Worm (Caenorhabditis elegans): ENCODE data around the gene F17C11.4.

Gene F17C11.4

DNA sequence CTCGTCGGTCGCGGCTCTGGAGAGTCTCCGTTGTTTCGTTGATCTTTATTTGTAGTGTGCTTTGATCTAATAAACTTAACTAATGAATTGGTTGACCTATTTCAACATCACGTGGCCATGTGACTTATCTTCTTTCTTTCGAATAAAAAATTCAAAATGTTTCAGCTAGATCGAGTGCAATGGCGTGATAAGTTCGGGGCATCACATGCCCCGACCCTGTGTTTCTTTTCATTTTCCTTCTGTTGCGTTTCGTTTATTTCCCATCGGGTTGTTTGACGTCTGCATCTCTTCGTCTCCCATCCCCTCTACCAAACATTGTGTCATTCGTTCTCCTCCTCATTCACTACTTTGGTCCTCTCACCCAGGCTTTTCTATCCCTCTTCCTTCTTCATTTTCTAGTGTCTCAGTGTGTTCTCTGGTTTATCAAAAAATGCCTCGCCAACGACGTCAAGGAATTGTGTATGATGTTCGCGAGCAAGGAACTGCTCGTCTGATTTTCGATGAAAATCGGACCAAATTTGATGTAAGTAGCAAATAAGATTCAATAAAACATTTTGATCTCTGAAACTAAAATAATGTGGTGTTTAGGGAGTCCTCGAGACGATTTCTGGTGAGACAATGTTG is at the start of gene F17C11.4:
Gene F17C11.4 (plus strand): TSS at position 206 of the 624 bp plus-strand sequence.
- TF ChIP-seq W03F9.2 (tag; optimal IDR thresholded peaks at IDR 0.05), result peak; percentile 62
- no peak for TF ChIP-seq dao-5 (tag; optimal IDR thresholded peaks at IDR 0.05)

DNA sequence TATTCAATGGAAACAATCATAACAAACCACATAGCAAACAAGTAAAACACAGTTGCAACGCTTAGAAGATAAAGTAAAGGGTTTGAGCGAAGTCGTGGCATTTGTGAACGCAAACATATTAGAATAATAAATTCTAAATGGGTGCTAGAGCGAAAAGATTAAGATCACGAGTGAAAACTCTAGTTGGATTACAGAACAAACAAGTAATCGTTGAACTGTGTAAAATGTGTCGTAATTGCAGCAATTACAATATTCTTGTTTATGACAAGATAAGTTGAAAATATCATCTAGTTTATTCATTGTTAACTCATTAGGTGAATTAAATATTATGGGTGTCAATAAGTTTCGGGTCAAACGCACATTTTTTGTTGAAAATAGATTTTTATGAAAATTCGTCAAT is 49.0 kb upstream of the F17C11.4 start, which contains the start of gene F32D8.8:
Gene F32D8.8 (minus strand): TSS at position 101 of the 400 bp plus-strand sequence.
- no peak for TF ChIP-seq dao-5 (tag; optimal IDR thresholded peaks at IDR 0.05)
- TF ChIP-seq W03F9.2 (tag; optimal IDR thresholded peaks at IDR 0.05), result no peak
- no peak for TF ChIP-seq him-1 (tag; optimal IDR thresholded peaks at IDR 0.05)

DNA sequence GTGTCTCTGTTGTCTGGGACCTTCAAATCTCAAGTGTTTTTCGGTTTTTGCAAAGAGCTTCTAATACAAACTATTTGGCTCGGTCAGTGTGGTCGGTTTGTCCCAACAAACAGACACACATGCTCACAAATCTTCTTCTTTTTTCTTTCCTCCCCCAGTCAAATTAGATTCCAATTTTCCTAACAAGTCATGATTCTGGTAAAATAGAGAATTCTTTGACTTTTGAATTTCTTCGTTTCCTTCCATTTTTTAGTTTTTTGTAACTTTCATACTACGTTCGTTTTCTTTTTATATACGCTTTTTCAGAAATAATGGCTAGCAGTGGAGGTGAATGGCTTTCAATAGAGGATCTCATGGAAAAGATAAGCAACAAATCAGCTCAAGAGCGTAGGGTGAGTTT is 47.9 kb upstream of the F17C11.4 start, which contains the start of gene F32D8.15:
Gene F32D8.15 (plus strand): TSS at position 301 of the 400 bp plus-strand sequence.
- TF ChIP-seq him-1 (tag; optimal IDR thresholded peaks at IDR 0.05) (no peak), dao-5 (tag; optimal IDR thresholded peaks at IDR 0.05) (no peak), W03F9.2 (tag; optimal IDR thresholded peaks at IDR 0.05) (no peak)

DNA sequence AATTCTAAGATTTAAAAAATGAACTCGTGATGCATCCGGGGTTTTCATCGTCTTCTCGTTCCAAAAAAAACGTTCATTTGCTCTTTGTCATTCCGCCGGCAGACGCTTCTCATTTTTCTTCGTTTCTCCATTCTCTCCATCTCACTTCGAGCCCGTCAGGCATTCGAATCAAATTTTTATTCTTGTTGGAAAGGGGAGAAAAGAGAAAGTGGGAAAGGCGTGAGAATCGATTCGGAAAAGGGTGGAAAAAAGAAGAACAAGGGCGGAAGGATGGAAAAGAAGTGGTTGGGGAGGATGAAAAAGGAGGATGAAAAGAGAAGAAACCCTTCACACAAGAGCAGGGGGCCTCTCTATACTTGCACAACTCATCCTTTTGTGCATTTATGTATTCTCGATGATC is 46.9 kb upstream of the F17C11.4 start:
- TF ChIP-seq dao-5 (tag; optimal IDR thresholded peaks at IDR 0.05), result no peak
- no peak for TF ChIP-seq W03F9.2 (tag; optimal IDR thresholded peaks at IDR 0.05)
- no peak for TF ChIP-seq him-1 (tag; optimal IDR thresholded peaks at IDR 0.05)

DNA sequence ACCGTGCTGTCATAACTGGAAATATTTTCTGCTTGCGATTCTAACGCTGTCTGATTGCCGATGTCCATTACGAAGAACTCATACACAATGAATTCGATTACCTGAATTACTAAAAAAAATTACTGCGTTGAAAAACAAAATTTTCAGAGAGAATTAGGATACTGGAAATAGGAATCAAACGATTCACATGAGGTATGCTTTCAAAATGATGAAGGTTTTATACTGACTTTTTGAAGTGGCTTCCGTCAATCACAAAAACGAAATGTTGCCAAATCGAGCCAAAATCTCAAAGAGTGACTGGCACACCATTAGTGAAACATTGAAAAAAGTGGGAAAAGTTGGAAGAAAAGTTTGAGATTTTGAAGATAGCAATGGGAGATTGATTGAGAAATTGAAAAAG is 42.6 kb upstream of the F17C11.4 start, which contains the start of gene zzz-1:
Gene zzz-1 (minus strand): TSS at position 101 of the 400 bp plus-strand sequence.
- no peak for TF ChIP-seq dao-5 (tag; optimal IDR thresholded peaks at IDR 0.05)
- TF ChIP-seq W03F9.2 (tag; optimal IDR thresholded peaks at IDR 0.05), result no peak
- TF ChIP-seq him-1 (tag; optimal IDR thresholded peaks at IDR 0.05), result no peak

DNA sequence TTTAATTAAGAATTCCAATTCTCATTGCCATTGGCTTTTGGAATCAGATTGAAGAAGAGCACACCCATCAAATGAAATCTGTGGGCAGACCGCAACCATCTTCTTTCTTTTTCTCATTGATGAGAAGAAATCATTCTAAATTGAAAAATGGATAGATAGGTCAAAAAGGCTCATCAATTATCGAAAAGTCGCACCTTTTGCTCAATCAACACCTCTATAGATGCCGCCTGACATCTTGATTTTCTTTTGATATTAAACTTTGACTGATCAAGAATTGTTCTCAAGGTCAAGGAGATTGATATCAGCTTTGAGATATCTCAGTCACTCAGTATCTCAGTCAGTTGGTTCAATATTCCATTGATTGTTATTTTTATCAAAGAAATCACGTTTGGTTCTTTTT is 41.7 kb upstream of the F17C11.4 start:
- TF ChIP-seq W03F9.2 (tag; optimal IDR thresholded peaks at IDR 0.05) (no peak), dao-5 (tag; optimal IDR thresholded peaks at IDR 0.05) (no peak), him-1 (tag; optimal IDR thresholded peaks at IDR 0.05) (no peak)

DNA sequence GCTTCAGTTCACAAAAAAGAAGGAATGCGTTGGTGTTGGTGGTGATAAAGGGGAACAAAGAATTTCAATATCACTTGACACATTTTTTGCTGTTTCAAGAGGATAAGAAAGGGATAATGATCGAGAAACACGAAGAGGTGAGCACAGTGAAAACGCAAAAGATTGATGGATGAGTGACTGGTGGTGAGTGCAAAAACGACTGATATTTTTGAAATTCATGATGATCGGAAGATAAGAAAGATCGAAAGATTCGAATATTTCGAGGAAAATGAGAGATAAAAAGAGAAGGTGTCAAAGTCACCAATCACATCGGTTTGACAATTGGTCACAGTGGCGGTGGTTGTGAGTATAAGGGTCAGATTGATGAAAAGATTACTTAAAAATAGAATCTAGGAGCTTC is 35.7 kb upstream of the F17C11.4 start:
- no peak for TF ChIP-seq him-1 (tag; optimal IDR thresholded peaks at IDR 0.05)
- no peak for TF ChIP-seq W03F9.2 (tag; optimal IDR thresholded peaks at IDR 0.05)
- no peak for TF ChIP-seq dao-5 (tag; optimal IDR thresholded peaks at IDR 0.05)

DNA sequence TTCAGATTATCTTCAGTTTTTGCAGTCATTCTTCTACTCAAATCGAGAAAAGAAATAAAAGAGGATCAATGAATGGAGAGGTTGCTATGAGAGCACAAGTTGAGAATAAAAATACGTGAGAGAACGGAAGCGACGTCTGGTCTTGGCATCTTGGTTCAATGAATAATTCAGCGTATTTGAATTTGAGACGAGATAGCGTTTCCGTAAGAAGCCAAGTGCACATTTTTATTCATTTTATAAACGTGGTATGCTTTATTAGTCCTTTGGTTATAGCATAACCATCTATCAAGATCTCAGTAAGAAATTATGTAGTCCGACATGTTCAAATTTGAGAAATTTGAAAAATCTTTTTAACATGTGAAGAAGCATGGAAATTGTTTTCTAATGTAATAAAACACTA is 33.3 kb upstream of the F17C11.4 start, which contains the start of gene F58B4.2:
Gene F58B4.2 (minus strand): TSS at position 101 of the 400 bp plus-strand sequence.
- TF ChIP-seq dao-5 (tag; optimal IDR thresholded peaks at IDR 0.05) (no peak), W03F9.2 (tag; optimal IDR thresholded peaks at IDR 0.05) (no peak), him-1 (tag; optimal IDR thresholded peaks at IDR 0.05) (no peak)

DNA sequence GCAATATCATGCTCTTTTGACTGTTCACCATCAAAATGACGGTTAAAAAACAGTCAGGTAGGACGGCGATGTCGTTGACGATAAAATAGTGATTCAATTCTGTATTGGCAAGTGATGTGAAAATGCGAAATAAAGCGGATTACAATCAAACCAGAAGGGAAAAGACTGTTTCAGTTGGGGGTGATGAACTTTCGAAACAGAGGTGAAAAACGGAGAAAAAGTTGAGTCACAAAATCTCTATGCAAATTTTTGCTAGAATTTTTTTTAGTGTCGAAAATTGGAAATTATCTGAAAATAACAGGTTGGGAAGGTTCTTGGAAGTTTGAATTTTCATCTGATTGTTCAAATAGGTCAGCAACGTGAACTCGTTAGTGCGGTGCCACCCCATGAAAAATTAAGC is 29.9 kb upstream of the F17C11.4 start, which contains the start of gene nas-31:
Gene nas-31 (minus strand): TSS at position 101 of the 400 bp plus-strand sequence.
- no peak for TF ChIP-seq dao-5 (tag; optimal IDR thresholded peaks at IDR 0.05)
- TF ChIP-seq W03F9.2 (tag; optimal IDR thresholded peaks at IDR 0.05), result no peak
- TF ChIP-seq him-1 (tag; optimal IDR thresholded peaks at IDR 0.05), result no peak

DNA sequence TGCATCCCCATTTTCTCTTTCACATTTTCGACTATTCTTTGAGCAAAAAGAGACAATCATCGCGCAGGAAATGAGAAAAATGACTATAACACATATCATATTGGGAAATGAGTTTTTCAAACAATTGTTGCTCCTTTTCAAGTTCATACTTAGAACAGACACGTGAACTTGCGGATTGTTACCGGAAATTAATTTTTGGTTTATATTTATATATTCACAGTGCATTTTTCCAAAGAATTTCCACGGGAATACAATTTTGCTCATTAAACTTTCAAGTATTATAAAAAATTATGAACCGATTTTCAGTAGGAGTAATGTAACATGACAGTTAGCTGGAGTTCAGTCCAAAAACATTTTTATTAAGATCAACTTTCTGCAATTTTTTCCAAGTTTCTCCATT is 28.4 kb upstream of the F17C11.4 start, which contains the start of gene F58B4.7:
Gene F58B4.7 (minus strand): TSS at position 101 of the 400 bp plus-strand sequence.
- TF ChIP-seq dao-5 (tag; optimal IDR thresholded peaks at IDR 0.05) (no peak), him-1 (tag; optimal IDR thresholded peaks at IDR 0.05) (no peak), W03F9.2 (tag; optimal IDR thresholded peaks at IDR 0.05) (no peak)

DNA sequence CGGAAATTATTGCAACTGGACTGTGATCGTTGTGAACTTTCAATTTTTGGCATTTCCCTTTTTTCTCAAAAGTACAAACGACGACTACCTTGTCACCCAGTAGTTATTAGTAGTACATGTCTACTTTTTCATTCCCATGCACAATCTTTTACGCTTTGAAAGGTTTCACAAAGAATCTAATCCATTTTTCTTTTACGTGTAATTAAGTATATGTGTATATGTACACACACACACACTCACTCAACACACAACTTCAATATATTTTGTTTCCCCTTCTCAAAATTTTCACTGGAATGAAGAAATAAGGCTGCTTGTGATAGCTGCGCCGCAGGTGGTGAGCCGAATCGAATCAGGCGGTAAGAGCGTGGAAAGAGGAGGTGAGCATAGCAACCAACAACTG is 26.9 kb upstream of the F17C11.4 start, which contains the start of gene F58B4.6:
Gene F58B4.6 (plus strand): TSS at position 301 of the 400 bp plus-strand sequence.
- TF ChIP-seq dao-5 (tag; optimal IDR thresholded peaks at IDR 0.05) (no peak), him-1 (tag; optimal IDR thresholded peaks at IDR 0.05) (no peak), W03F9.2 (tag; optimal IDR thresholded peaks at IDR 0.05) (no peak)

DNA sequence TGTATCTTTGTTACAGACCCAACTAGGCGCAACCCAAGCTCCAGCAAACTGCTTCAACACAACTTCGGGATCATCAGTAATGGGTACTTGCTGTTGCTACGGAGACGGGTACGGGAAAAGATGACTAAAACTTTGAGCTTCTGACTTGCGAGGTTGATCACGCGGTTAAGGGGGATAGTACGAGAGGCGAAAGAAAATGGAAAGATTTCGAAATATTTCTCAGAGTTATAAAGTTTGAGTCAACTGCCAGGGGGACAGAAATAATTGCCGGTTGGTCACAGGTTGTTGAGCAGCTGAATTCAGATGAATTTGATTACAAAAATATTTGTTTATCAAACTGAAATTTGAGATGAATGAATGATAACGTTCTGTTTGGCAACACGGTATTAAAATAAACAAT is 26.0 kb upstream of the F17C11.4 start:
- TF ChIP-seq him-1 (tag; optimal IDR thresholded peaks at IDR 0.05), result no peak
- no peak for TF ChIP-seq dao-5 (tag; optimal IDR thresholded peaks at IDR 0.05)
- no peak for TF ChIP-seq W03F9.2 (tag; optimal IDR thresholded peaks at IDR 0.05)

DNA sequence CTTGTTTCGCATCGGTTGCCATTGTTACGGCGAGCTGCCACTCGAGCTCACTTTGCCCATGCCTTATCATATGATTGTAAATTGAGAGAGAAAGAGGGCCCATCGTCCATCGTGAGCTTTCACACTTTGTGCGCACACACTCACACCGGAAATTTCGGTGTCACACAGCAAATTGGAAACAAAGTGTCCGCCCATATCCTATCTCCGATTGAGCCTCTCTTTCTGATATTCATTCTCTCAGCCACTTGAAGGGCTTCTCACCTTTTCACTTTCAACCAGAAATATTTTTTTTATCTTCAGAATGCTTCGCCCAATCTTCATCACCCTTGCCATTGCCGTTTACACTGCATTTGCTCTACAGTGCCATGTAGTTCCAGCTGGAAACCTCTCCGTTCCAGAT is 22.1 kb upstream of the F17C11.4 start, which contains the start of gene F58B4.3:
Gene F58B4.3 (plus strand): TSS at position 301 of the 400 bp plus-strand sequence.
- TF ChIP-seq dao-5 (tag; optimal IDR thresholded peaks at IDR 0.05) (no peak), him-1 (tag; optimal IDR thresholded peaks at IDR 0.05) (no peak), W03F9.2 (tag; optimal IDR thresholded peaks at IDR 0.05) (no peak)

DNA sequence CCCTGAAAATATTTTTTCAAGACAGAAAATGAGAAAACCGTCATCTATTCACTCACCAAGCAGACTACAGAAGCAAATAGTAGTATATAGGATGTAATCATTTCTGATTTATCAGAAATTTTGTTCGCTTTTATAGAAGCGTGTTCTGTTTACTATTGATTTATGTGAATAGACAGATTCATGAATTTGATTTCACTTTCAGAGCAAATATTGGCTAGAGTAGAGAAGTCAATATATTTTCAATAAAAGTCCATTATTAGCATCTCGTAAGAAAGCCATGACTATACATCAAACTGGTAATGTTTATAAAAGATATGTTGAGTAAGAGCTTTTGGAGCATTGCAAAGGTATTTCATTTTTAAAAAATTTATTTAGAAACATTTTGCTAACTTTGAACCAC is 20.5 kb upstream of the F17C11.4 start, which contains the start of gene scvp-1:
Gene scvp-1 (minus strand): TSS at position 101 of the 400 bp plus-strand sequence.
- TF ChIP-seq dao-5 (tag; optimal IDR thresholded peaks at IDR 0.05) (no peak), W03F9.2 (tag; optimal IDR thresholded peaks at IDR 0.05) (no peak), him-1 (tag; optimal IDR thresholded peaks at IDR 0.05) (no peak)

Data from whole organism, L4/young adult.